Worm (Caenorhabditis elegans) whole organism, late embryonic: ENCODE results near the gene Y54G11A.19.
A peak's percentile ranks its signal among the peaks of the same experiment; 100 is the strongest.

Experiments
- C08G9.2 ChIP-seq: sonication (generic microtip); optimal IDR thresholded peaks from 2 replicates; lab custom pipeline; 2016; ENCODE audit warnings: mild to moderate bottlenecking, missing genetic modification characterization, moderate library complexity, missing compliant biosample characterization
- C38D4.7 ChIP-seq: fragments of 200-800 bp; sonication (Bioruptor generic); optimal IDR thresholded peaks from 2 replicates; lab custom pipeline; 2018; ENCODE audit warnings: mild to moderate bottlenecking, missing genetic modification characterization, moderate library complexity, missing compliant biosample characterization
- F13H6.1 ChIP-seq: sonication (generic microtip); optimal IDR thresholded peaks from 2 replicates; lab custom pipeline; 2016; ENCODE audit warnings: missing genetic modification characterization, missing compliant biosample characterization
- K09A11.1 ChIP-seq: sonication (generic microtip); optimal IDR thresholded peaks from 2 replicates; lab custom pipeline; 2017; ENCODE audit warnings: antibody characterized with exemption, mild to moderate bottlenecking, missing genetic modification characterization, missing compliant biosample characterization; ENCODE audit not compliant: insufficient read depth
- T23F11.4 ChIP-seq: fragments of 200-800 bp; sonication (Bioruptor generic); optimal IDR thresholded peaks from 2 replicates; lab custom pipeline; 2018; ENCODE audit warnings: mild to moderate bottlenecking, missing genetic modification characterization, missing compliant biosample characterization
- Y22D7AL.16 ChIP-seq: sonication (generic microtip); optimal IDR thresholded peaks from 2 replicates; lab custom pipeline; 2016; ENCODE audit warnings: missing genetic modification characterization, missing compliant biosample characterization
- ama-1 ChIP-seq: fragments of 150-350 bp; optimal IDR thresholded peaks from 2 replicates; lab custom pipeline; 2014
- ceh-2 ChIP-seq: sonication (generic microtip); optimal IDR thresholded peaks from 2 replicates; lab custom pipeline; 2016; ENCODE audit warnings: missing genotype, missing genetic modification characterization, missing compliant biosample characterization
- ceh-22 ChIP-seq: sonication (generic microtip); optimal IDR thresholded peaks from 2 replicates; lab custom pipeline; 2017; ENCODE audit warnings: missing biosample characterization, missing genetic modification characterization
- ceh-30 ChIP-seq: fragments of 150-350 bp; optimal IDR thresholded peaks from 2 replicates; lab custom pipeline; 2014; ENCODE audit warnings: missing biosample characterization, missing genetic modification characterization
- ceh-31 ChIP-seq: sonication (generic microtip); optimal IDR thresholded peaks from 2 replicates; lab custom pipeline; 2016; ENCODE audit warnings: missing genetic modification characterization, missing compliant biosample characterization
- ceh-34 ChIP-seq: sonication (generic microtip); optimal IDR thresholded peaks from 2 replicates; lab custom pipeline; 2016; ENCODE audit warnings: mild to moderate bottlenecking, missing genetic modification characterization, missing compliant biosample characterization
- ceh-45 ChIP-seq: fragments of 200-800 bp; sonication (Bioruptor generic); IDR thresholded peaks from 2 replicates; pipeline ENCODE4 v1.3.6; 2022; ENCODE audit warnings: missing genetic modification reagents, missing genetic modification characterization, missing compliant biosample characterization
- ceh-6 ChIP-seq: fragments of 200-800 bp; sonication (Bioruptor generic); optimal IDR thresholded peaks from 2 replicates; lab custom pipeline; 2018; ENCODE audit warnings: mild to moderate bottlenecking, missing genetic modification characterization, missing compliant biosample characterization
- ceh-9 ChIP-seq: sonication (generic microtip); optimal IDR thresholded peaks from 2 replicates; lab custom pipeline; 2016; ENCODE audit warnings: mild to moderate bottlenecking, missing genetic modification characterization, inconsistent platforms, missing compliant biosample characterization
- dve-1 ChIP-seq: sonication (generic microtip); optimal IDR thresholded peaks from 2 replicates; lab custom pipeline; 2017; ENCODE audit warnings: antibody characterized with exemption, mild to moderate bottlenecking, missing genetic modification characterization, missing compliant biosample characterization
- elt-2 ChIP-seq: sonication (generic microtip); optimal IDR thresholded peaks from 2 replicates; lab custom pipeline; 2016; ENCODE audit warnings: missing genetic modification reagents, missing genetic modification characterization, missing compliant biosample characterization
- elt-4 ChIP-seq: sonication (generic microtip); optimal IDR thresholded peaks from 2 replicates; lab custom pipeline; 2016; ENCODE audit warnings: missing genetic modification characterization, missing compliant biosample characterization
- ets-4 ChIP-seq: sonication (generic microtip); optimal IDR thresholded peaks from 2 replicates; lab custom pipeline; 2016; ENCODE audit warnings: missing genetic modification characterization, missing compliant biosample characterization
- eyg-1 ChIP-seq: sonication (generic microtip); optimal IDR thresholded peaks from 2 replicates; lab custom pipeline; 2016; ENCODE audit warnings: missing genotype, missing genetic modification characterization, missing compliant biosample characterization
- fax-1 ChIP-seq: sonication (generic microtip); optimal IDR thresholded peaks from 2 replicates; lab custom pipeline; 2016; ENCODE audit warnings: missing genotype, missing genetic modification characterization, missing compliant biosample characterization
- fkh-10 ChIP-seq: fragments of 150-350 bp; optimal IDR thresholded peaks from 2 replicates; lab custom pipeline; 2014; ENCODE audit warnings: missing biosample characterization, missing genetic modification reagents, missing genetic modification characterization
- hlh-15 ChIP-seq: sonication (generic microtip); optimal IDR thresholded peaks from 2 replicates; lab custom pipeline; 2016; ENCODE audit warnings: missing genetic modification characterization, missing compliant biosample characterization
- hlh-8 ChIP-seq: sonication (generic microtip); optimal IDR thresholded peaks from 2 replicates; lab custom pipeline; 2016; ENCODE audit warnings: missing genotype, missing genetic modification characterization, missing compliant biosample characterization
- lim-6 ChIP-seq: sonication (generic microtip); optimal IDR thresholded peaks from 2 replicates; lab custom pipeline; 2016; ENCODE audit warnings: missing genetic modification characterization, missing compliant biosample characterization
- lin-11 ChIP-seq: fragments of 200-800 bp; sonication (Bioruptor generic); optimal IDR thresholded peaks from 2 replicates; lab custom pipeline; 2018; ENCODE audit warnings: mild to moderate bottlenecking, missing genetic modification characterization, missing compliant biosample characterization
- madf-2 ChIP-seq: sonication (generic microtip); optimal IDR thresholded peaks from 2 replicates; lab custom pipeline; 2017; ENCODE audit warnings: missing genetic modification characterization, missing compliant biosample characterization
- mec-3 ChIP-seq: sonication (generic microtip); optimal IDR thresholded peaks from 2 replicates; lab custom pipeline; 2016; ENCODE audit warnings: borderline replicate concordance, missing genetic modification characterization, missing compliant biosample characterization
- nhr-11 ChIP-seq: fragments of 150-350 bp; optimal IDR thresholded peaks from 2 replicates; lab custom pipeline; 2014; ENCODE audit warnings: missing biosample characterization, missing genetic modification characterization
- nhr-232 ChIP-seq: sonication (generic microtip); optimal IDR thresholded peaks from 2 replicates; lab custom pipeline; 2016; ENCODE audit warnings: missing genetic modification characterization, missing compliant biosample characterization
- odd-2 ChIP-seq: sonication (generic microtip); optimal IDR thresholded peaks from 2 replicates; lab custom pipeline; 2017; ENCODE audit warnings: antibody characterized with exemption, mild to moderate bottlenecking, missing genetic modification characterization, missing compliant biosample characterization
- pat-9 ChIP-seq: fragments of 200-800 bp; sonication (Bioruptor generic); optimal IDR thresholded peaks from 2 replicates; lab custom pipeline; 2018; ENCODE audit warnings: mild to moderate bottlenecking, missing genetic modification characterization, moderate library complexity, missing compliant biosample characterization
- pax-1 ChIP-seq: fragments of 150-350 bp; optimal IDR thresholded peaks from 2 replicates; lab custom pipeline; 2014; ENCODE audit warnings: missing biosample characterization, missing genetic modification characterization
- pha-2 ChIP-seq: sonication (generic microtip); optimal IDR thresholded peaks from 2 replicates; lab custom pipeline; 2017; ENCODE audit warnings: mild to moderate bottlenecking, missing genetic modification characterization, missing compliant biosample characterization
- ref-2 ChIP-seq: sonication (generic microtip); optimal IDR thresholded peaks from 2 replicates; lab custom pipeline; 2016; ENCODE audit warnings: missing genetic modification characterization, missing compliant biosample characterization
- rnt-1 ChIP-seq: sonication (generic microtip); optimal IDR thresholded peaks from 2 replicates; lab custom pipeline; 2016; ENCODE audit warnings: missing genetic modification characterization, missing compliant biosample characterization
- sox-2 ChIP-seq: fragments of 200-800 bp; sonication (Bioruptor generic); IDR thresholded peaks from 2 replicates; pipeline ENCODE4 v1.3.6; 2022; ENCODE audit warnings: missing genetic modification reagents, missing genetic modification characterization, missing compliant biosample characterization
- syd-9 ChIP-seq: sonication (generic microtip); optimal IDR thresholded peaks from 2 replicates; lab custom pipeline; 2016; ENCODE audit warnings: mild to moderate bottlenecking, missing genetic modification characterization, moderate library complexity, missing compliant biosample characterization
- tbx-7 ChIP-seq: sonication (generic microtip); optimal IDR thresholded peaks from 2 replicates; lab custom pipeline; 2016; ENCODE audit warnings: missing genotype, missing genetic modification characterization, missing compliant biosample characterization
- ttx-3 ChIP-seq: sonication (generic microtip); optimal IDR thresholded peaks from 2 replicates; lab custom pipeline; 2016; ENCODE audit warnings: missing genetic modification reagents, missing genetic modification characterization, missing compliant biosample characterization
- unc-3 ChIP-seq, 2 experiments: fragments of 200-800 bp in 1 of 2; sonication (Bioruptor generic) in 1 of 2; sonication (generic microtip) in 1 of 2; conservative IDR thresholded peaks in 1 of 2; optimal IDR thresholded peaks in 1 of 2; 2 replicates each; pipeline versions ENCODE4 v1.3.6 to Lab custom; 2016 to 2022; ENCODE audit warnings: missing compliant biosample characterization in 2 of 2, missing genetic modification characterization in 2 of 2, missing genetic modification reagents in 1 of 2
- zip-5 ChIP-seq: sonication (generic microtip); optimal IDR thresholded peaks from 2 replicates; lab custom pipeline; 2016; ENCODE audit warnings: missing genetic modification characterization, missing compliant biosample characterization
- ztf-16 ChIP-seq: sonication (generic microtip); optimal IDR thresholded peaks from 2 replicates; lab custom pipeline; 2017; ENCODE audit warnings: missing genetic modification characterization, missing compliant biosample characterization

Gene Y54G11A.19

ce11 chrII:14249489-14249888 is 7.2 kb downstream of the Y54G11A.19 start (continued):
- TF ChIP-seq fkh-10 (GFP tag; lab: Kevin White, UChicago) (peak; percentile 45), mec-3 (tag; lab: Kevin White, UChicago) (peak; percentile 52), unc-3 (GFP tag; conservative IDR thresholded peaks at IDR 0.05; lab: Robert Waterston, UW) (no peak), unc-3 (tag; optimal IDR thresholded peaks at IDR 0.05; lab: Kevin White, UChicago) (no peak), ceh-31 (tag; lab: Kevin White, UChicago) (peak; percentile 62), elt-2 (no peak), elt-4 (tag; lab: Kevin White, UChicago) (no peak), rnt-1 (tag; lab: Kevin White, UChicago) (no peak), T23F11.4 (no peak), ceh-22 (tag; lab: Kevin White, UChicago) (no peak), K09A11.1 (tag; lab: Kevin White, UChicago) (no peak), pha-2 (tag; lab: Kevin White, UChicago) (no peak), hlh-8 (tag; lab: Kevin White, UChicago) (peak; percentile 1), ceh-6 (peak; percentile 8), dve-1 (tag; lab: Kevin White, UChicago) (no peak), tbx-7 (tag; lab: Kevin White, UChicago) (no peak), lim-6 (tag; lab: Kevin White, UChicago) (no peak), madf-2 (peak; percentile 99), fax-1 (tag; lab: Kevin White, UChicago) (no peak), zip-5 (no peak), lin-11 (tag; lab: Kevin White, UChicago) (peak; percentile 29), sox-2 (no peak), F13H6.1 (tag; lab: Kevin White, UChicago) (no peak), nhr-11 (tag; lab: Kevin White, UChicago) (no peak), Y22D7AL.16 (tag; lab: Kevin White, UChicago) (no peak), ceh-30 (tag; lab: Kevin White, UChicago) (no peak), ceh-45 (GFP tag; lab: Robert Waterston, UW) (no peak), C38D4.7 (GFP tag; lab: Kevin White, UChicago) (no peak), ets-4 (tag; lab: Kevin White, UChicago) (no peak), syd-9 (no peak), ztf-16 (no peak), eyg-1 (tag; lab: Kevin White, UChicago) (no peak), pax-1 (tag; lab: Kevin White, UChicago) (no peak), ceh-9 (tag; lab: Kevin White, UChicago) (no peak), ttx-3 (no peak), nhr-232 (tag; lab: Kevin White, UChicago) (no peak), ceh-2 (tag; lab: Kevin White, UChicago) (no peak), pat-9 (no peak), odd-2 (tag; lab: Kevin White, UChicago) (no peak), C08G9.2 (no peak), ref-2 (tag; lab: Kevin White, UChicago) (peak; percentile 14), hlh-15 (no peak), ama-1 (lab: Kevin White, UChicago) (peak; percentile 64), ceh-34 (tag; lab: Kevin White, UChicago) (peak; percentile 49)
